Fruit fly (Drosophila melanogaster): ENCODE data around the gene Dred.

Dred gene

DNA sequence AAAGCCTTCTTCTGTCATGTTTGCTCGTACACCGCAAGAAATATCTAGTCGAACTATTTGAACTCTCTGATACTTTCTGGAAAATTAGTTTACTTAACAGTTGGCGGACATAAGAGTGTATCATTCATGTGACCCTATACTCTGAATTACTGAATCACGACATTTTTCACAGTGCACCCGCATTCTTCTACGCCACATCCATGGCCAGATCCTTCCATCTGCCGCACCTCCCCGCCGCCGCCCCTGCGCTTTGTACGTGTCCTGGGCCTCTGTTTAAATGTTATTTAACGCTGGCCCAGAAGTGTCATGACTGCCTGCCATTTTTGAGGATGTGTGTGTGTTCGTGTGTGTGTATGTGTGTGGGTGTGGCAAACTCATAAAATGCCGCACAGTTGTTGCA lies 31.3 kb downstream of the Dred start:
- TF ChIP-seq Dfd (GFP tag; optimal IDR thresholded peaks at IDR 0.05) (peak; percentile 70), br (GFP tag; optimal IDR thresholded peaks at IDR 0.05) (no peak)

- peak; percentile 47 for TF ChIP-seq Hnf4 (GFP tag; optimal IDR thresholded peaks at IDR 0.05)
- peak; percentile 34 for TF ChIP-seq br (GFP tag; optimal IDR thresholded peaks at IDR 0.05)
- TF ChIP-seq Vsx2 (GFP tag; optimal IDR thresholded peaks at IDR 0.05; ENCODE audit: partially characterized antibody), result no peak
- peak; percentile 7 for TF ChIP-seq tai (GFP tag; optimal IDR thresholded peaks at IDR 0.05)
- peak; percentile 73 for TF ChIP-seq h (GFP tag; optimal IDR thresholded peaks at IDR 0.05)
- peak; percentile 44 for TF ChIP-seq fru (GFP tag; optimal IDR thresholded peaks at IDR 0.05)
- peak; percentile 66 for TF ChIP-seq rgr (GFP tag; optimal IDR thresholded peaks at IDR 0.05)
- TF ChIP-seq OdsH (GFP tag; optimal IDR thresholded peaks at IDR 0.05), result peak; percentile 60
- TF ChIP-seq Dif (GFP tag; optimal IDR thresholded peaks at IDR 0.05; ENCODE audit: partially characterized antibody), result no peak
- no peak for TF ChIP-seq dmrt93B (GFP tag; optimal IDR thresholded peaks at IDR 0.05)
- TF ChIP-seq Hr83 (GFP tag; optimal IDR thresholded peaks at IDR 0.05; ENCODE audit: poor library complexity, severe bottlenecking), result peak; percentile 71
- TF ChIP-seq foxo (GFP tag; optimal IDR thresholded peaks at IDR 0.05), result peak in 1 of 2 experiments; percentile 38
- TF ChIP-seq Jra (GFP tag; optimal IDR thresholded peaks at IDR 0.05), result peak; percentile 17
Measured at dm6 chr3L:19504719-19505118, 39.3 kb downstream of the Dred start.

DNA sequence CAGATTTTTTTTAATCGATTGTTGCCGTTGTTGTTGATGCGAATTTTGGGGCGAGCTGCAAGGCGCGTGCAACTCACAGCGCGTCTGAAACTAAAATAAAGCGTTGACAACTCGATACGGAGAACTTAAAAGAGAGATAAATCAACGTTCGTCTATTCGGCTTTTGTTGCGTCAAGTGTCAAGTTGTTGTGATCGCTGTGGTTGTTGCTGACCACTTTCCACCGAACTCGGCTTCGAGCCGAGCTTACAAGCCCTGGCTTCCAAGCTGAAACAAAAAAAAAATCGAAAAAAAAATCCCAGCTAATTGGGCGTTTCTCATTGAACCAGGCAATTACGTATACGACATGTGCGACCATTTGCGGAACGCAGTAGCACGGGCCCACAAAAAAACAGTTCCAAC lies 40.2 kb downstream of the Dred start, which contains the start of gene CG9452:
CG9452 (minus strand) TSS at position 101 of the 400 bp plus-strand sequence.
- TF ChIP-seq Vsx2 (GFP tag; optimal IDR thresholded peaks at IDR 0.05; ENCODE audit: partially characterized antibody), result no peak
- TF ChIP-seq HLH106 (tag; optimal IDR thresholded peaks at IDR 0.05), result no peak
- TF ChIP-seq foxo (GFP tag; optimal IDR thresholded peaks at IDR 0.05), result no peak
- no peak for TF ChIP-seq tai (GFP tag; optimal IDR thresholded peaks at IDR 0.05)
- TF ChIP-seq N (GFP tag; optimal IDR thresholded peaks at IDR 0.05), result no peak
- no peak for TF ChIP-seq usp (GFP tag; optimal IDR thresholded peaks at IDR 0.05)
- no peak for TF ChIP-seq Hnf4 (GFP tag; optimal IDR thresholded peaks at IDR 0.05)
- TF ChIP-seq Hr83 (GFP tag; optimal IDR thresholded peaks at IDR 0.05; ENCODE audit: poor library complexity, severe bottlenecking), result no peak
- no peak for TF ChIP-seq CG9705 (GFP tag; optimal IDR thresholded peaks at IDR 0.05)
- no peak for TF ChIP-seq Dif (GFP tag; optimal IDR thresholded peaks at IDR 0.05; ENCODE audit: partially characterized antibody)
- TF ChIP-seq Abd-B (GFP tag; optimal IDR thresholded peaks at IDR 0.05), result no peak
- no peak for TF ChIP-seq Dfd (GFP tag; optimal IDR thresholded peaks at IDR 0.05)
- no peak for TF ChIP-seq Jra (GFP tag; optimal IDR thresholded peaks at IDR 0.05)
- no peak for TF ChIP-seq dl (GFP tag; optimal IDR thresholded peaks at IDR 0.05; ENCODE audit: insufficient read depth in 1 of 2, partially characterized antibody in 2 of 2)
- TF ChIP-seq pan (optimal IDR thresholded peaks at IDR 0.05), result no peak

- TF ChIP-seq Dif (GFP tag; optimal IDR thresholded peaks at IDR 0.05; ENCODE audit: partially characterized antibody) (no peak), HLH106 (tag; optimal IDR thresholded peaks at IDR 0.05) (no peak), CG9705 (GFP tag; optimal IDR thresholded peaks at IDR 0.05) (no peak), dl (GFP tag; optimal IDR thresholded peaks at IDR 0.05; ENCODE audit: insufficient read depth in 1 of 2, partially characterized antibody in 2 of 2) (no peak), pan (optimal IDR thresholded peaks at IDR 0.05) (no peak), Vsx2 (GFP tag; optimal IDR thresholded peaks at IDR 0.05; ENCODE audit: partially characterized antibody) (no peak)
Measured at dm6 chr3L:19500698-19501097, 43.3 kb downstream of the Dred start, which contains the start of gene CG9451. TSS of gene CG9451 (minus strand) at chr3L:19500798.

- no peak for TF ChIP-seq usp (GFP tag; optimal IDR thresholded peaks at IDR 0.05)
- no peak for TF ChIP-seq HLH106 (tag; optimal IDR thresholded peaks at IDR 0.05)
- TF ChIP-seq h (GFP tag; optimal IDR thresholded peaks at IDR 0.05), result no peak
- TF ChIP-seq GATAd (GFP tag; optimal IDR thresholded peaks at IDR 0.05), result no peak
- no peak for TF ChIP-seq OdsH (GFP tag; optimal IDR thresholded peaks at IDR 0.05)
- TF ChIP-seq pan (optimal IDR thresholded peaks at IDR 0.05), result no peak
- no peak for TF ChIP-seq sv (GFP tag; optimal IDR thresholded peaks at IDR 0.05)
- TF ChIP-seq Dif (GFP tag; optimal IDR thresholded peaks at IDR 0.05; ENCODE audit: partially characterized antibody), result no peak
- TF ChIP-seq foxo (GFP tag; optimal IDR thresholded peaks at IDR 0.05), result no peak
- TF ChIP-seq fru (GFP tag; optimal IDR thresholded peaks at IDR 0.05), result no peak
- no peak for TF ChIP-seq Hnf4 (GFP tag; optimal IDR thresholded peaks at IDR 0.05)
- TF ChIP-seq tai (GFP tag; optimal IDR thresholded peaks at IDR 0.05), result no peak
- no peak for TF ChIP-seq br (GFP tag; optimal IDR thresholded peaks at IDR 0.05)
- no peak for TF ChIP-seq Abd-B (GFP tag; optimal IDR thresholded peaks at IDR 0.05)
Measured at dm6 chr3L:19499334-19499733, 44.7 kb downstream of the Dred start.

- no peak for TF ChIP-seq Hr78 (GFP tag; optimal IDR thresholded peaks at IDR 0.05)
- no peak for TF ChIP-seq Sp1 (GFP tag; optimal IDR thresholded peaks at IDR 0.05)
- no peak for TF ChIP-seq psq (GFP tag; optimal IDR thresholded peaks at IDR 0.05)
- no peak for TF ChIP-seq tai (GFP tag; optimal IDR thresholded peaks at IDR 0.05)
- TF ChIP-seq Mio (GFP tag; optimal IDR thresholded peaks at IDR 0.05), result no peak
- no peak for TF ChIP-seq Dfd (GFP tag; optimal IDR thresholded peaks at IDR 0.05)
- no peak for TF ChIP-seq CG9705 (GFP tag; optimal IDR thresholded peaks at IDR 0.05)
- no peak for TF ChIP-seq dmrt93B (GFP tag; optimal IDR thresholded peaks at IDR 0.05)
- no peak for TF ChIP-seq CrebA (GFP tag; optimal IDR thresholded peaks at IDR 0.05; ENCODE audit: borderline replicate concordance)
- no peak for TF ChIP-seq rgr (GFP tag; optimal IDR thresholded peaks at IDR 0.05)
- TF ChIP-seq dsf (GFP tag; optimal IDR thresholded peaks at IDR 0.05; ENCODE audit: borderline replicate concordance), result no peak
- TF ChIP-seq Vsx2 (GFP tag; optimal IDR thresholded peaks at IDR 0.05; ENCODE audit: partially characterized antibody), result no peak
- TF ChIP-seq br (GFP tag; optimal IDR thresholded peaks at IDR 0.05), result no peak
- TF ChIP-seq Myc (optimal IDR thresholded peaks at IDR 0.05), result no peak
- no peak for TF ChIP-seq CG32264 (GFP tag; optimal IDR thresholded peaks at IDR 0.05)
- TF ChIP-seq foxo (GFP tag; optimal IDR thresholded peaks at IDR 0.05), result no peak
- TF ChIP-seq lola (GFP tag; optimal IDR thresholded peaks at IDR 0.05), result no peak
- TF ChIP-seq pan (optimal IDR thresholded peaks at IDR 0.05), result no peak
Measured at dm6 chr3L:19497623-19498022, 46.4 kb downstream of the Dred start, which contains the start of gene CG9449. TSS of gene CG9449 (minus strand) at chr3L:19497723.

All from whole organism, wandering third instar larva.